Worm (Caenorhabditis elegans): ENCODE results near the gene slc-25A18.2.
A peak's percentile ranks its signal among the peaks of the same experiment; 100 is the strongest.

slc-25A18.2 gene

ce11 chrIV:7505866-7506488 is 31.1 kb downstream of the slc-25A18.2 start:
- TF ChIP-seq ama-1 (optimal IDR thresholded peaks at IDR 0.05) (peak; percentile 38), pat-9 (tag; optimal IDR thresholded peaks at IDR 0.05) (no peak), unc-3 (GFP tag; conservative IDR thresholded peaks at IDR 0.05) (no peak), unc-3 (tag; optimal IDR thresholded peaks at IDR 0.05) (no peak)

- no peak for TF ChIP-seq ceh-14 (tag; optimal IDR thresholded peaks at IDR 0.05)
- TF ChIP-seq ceh-2 (tag; optimal IDR thresholded peaks at IDR 0.05) = no peak
- no peak for TF ChIP-seq nfya-1 (tag; optimal IDR thresholded peaks at IDR 0.05)
- TF ChIP-seq nhr-11 (tag; optimal IDR thresholded peaks at IDR 0.05) = no peak
- TF ChIP-seq hlh-15 (tag; optimal IDR thresholded peaks at IDR 0.05) = no peak
- no peak for TF ChIP-seq K09A11.1 (tag; optimal IDR thresholded peaks at IDR 0.05; ENCODE audit: insufficient read depth)
- TF ChIP-seq C08G9.2 (tag; optimal IDR thresholded peaks at IDR 0.05) = no peak
- TF ChIP-seq hlh-30 (tag; optimal IDR thresholded peaks at IDR 0.05; ENCODE audit: insufficient read depth) = no peak
- TF ChIP-seq ref-2 (tag; optimal IDR thresholded peaks at IDR 0.05) = no peak
- TF ChIP-seq elt-4 (tag; optimal IDR thresholded peaks at IDR 0.05) = no peak
- no peak for TF ChIP-seq odd-2 (tag; optimal IDR thresholded peaks at IDR 0.05)
- TF ChIP-seq pha-2 (tag; optimal IDR thresholded peaks at IDR 0.05) = no peak
- no peak for TF ChIP-seq unc-86 (tag; optimal IDR thresholded peaks at IDR 0.05)
- TF ChIP-seq Y22D7AL.16 (tag; optimal IDR thresholded peaks at IDR 0.05) = no peak
- TF ChIP-seq K02D7.2 (tag; optimal IDR thresholded peaks at IDR 0.05) = no peak
- no peak for TF ChIP-seq T23F11.4 (GFP tag; optimal IDR thresholded peaks at IDR 0.05)
- TF ChIP-seq F13H6.1 (tag; optimal IDR thresholded peaks at IDR 0.05) = no peak
- no peak for TF ChIP-seq ceh-18 (tag; optimal IDR thresholded peaks at IDR 0.05)
- TF ChIP-seq tbx-2 (tag; optimal IDR thresholded peaks at IDR 0.05) = no peak
- TF ChIP-seq syd-9 (tag; optimal IDR thresholded peaks at IDR 0.05) = no peak
These were observed 31.9 kb downstream of the slc-25A18.2 start for ce11 chrIV:7506711-7507110.

DNA sequence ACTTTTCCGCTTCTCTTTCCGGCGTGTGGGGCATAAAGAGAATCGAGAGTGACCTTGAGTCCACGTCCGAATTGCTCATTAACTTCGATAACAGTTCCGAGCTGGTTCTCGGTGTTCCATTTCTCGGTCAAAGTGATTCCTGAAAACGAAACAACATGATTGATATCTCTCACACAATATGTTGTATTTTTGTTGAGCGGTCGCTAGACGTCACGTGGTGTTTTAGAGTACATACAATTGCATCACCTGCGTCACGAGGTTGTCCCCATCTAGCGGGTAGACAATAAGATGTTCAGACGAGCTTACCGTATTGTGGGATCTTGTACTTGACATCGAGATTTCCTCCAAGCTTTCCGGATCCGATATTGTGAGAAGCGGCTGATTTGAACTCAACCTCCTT is 32.5 kb downstream of the slc-25A18.2 start:
- TF ChIP-seq hlh-30 (tag; optimal IDR thresholded peaks at IDR 0.05; ENCODE audit: insufficient read depth) (peak; percentile 76), ceh-48 (tag; optimal IDR thresholded peaks at IDR 0.05) (no peak)

ce11 chrIV:7507841-7508509 is 33.1 kb downstream of the slc-25A18.2 start, which contains the start of the genes vdac-1 and R05G6.5:
vdac-1 (minus strand) TSS chrIV:7507891.
R05G6.5 (plus strand) TSS chrIV:7508367.
- TF ChIP-seq pat-9 (tag; optimal IDR thresholded peaks at IDR 0.05) = no peak
- TF ChIP-seq dve-1 (tag; optimal IDR thresholded peaks at IDR 0.05) = peak; percentile 45
- TF ChIP-seq nfya-1 (tag; optimal IDR thresholded peaks at IDR 0.05) = peak; percentile 32
- no peak for TF ChIP-seq elt-2 (tag; optimal IDR thresholded peaks at IDR 0.05)
- TF ChIP-seq ceh-18 (tag; optimal IDR thresholded peaks at IDR 0.05) = peak; percentile 31
- no peak for TF ChIP-seq hlh-8 (tag; optimal IDR thresholded peaks at IDR 0.05)
- peak; percentile 47 for TF ChIP-seq unc-42 (tag; optimal IDR thresholded peaks at IDR 0.05)

- TF ChIP-seq syd-9 (tag; optimal IDR thresholded peaks at IDR 0.05) (no peak), nhr-11 (tag; optimal IDR thresholded peaks at IDR 0.05) (no peak), ceh-34 (tag; optimal IDR thresholded peaks at IDR 0.05) (no peak), ceh-14 (tag; optimal IDR thresholded peaks at IDR 0.05) (no peak), ceh-2 (tag; optimal IDR thresholded peaks at IDR 0.05) (no peak), unc-55 (GFP tag; optimal IDR thresholded peaks at IDR 0.05) (no peak), madf-2 (tag; optimal IDR thresholded peaks at IDR 0.05) (no peak), che-1 (tag; optimal IDR thresholded peaks at IDR 0.05) (no peak), hlh-6 (tag; optimal IDR thresholded peaks at IDR 0.05) (no peak), hlh-30 (tag; optimal IDR thresholded peaks at IDR 0.05; ENCODE audit: insufficient read depth) (no peak), hlh-8 (tag; optimal IDR thresholded peaks at IDR 0.05) (no peak), pros-1 (tag; optimal IDR thresholded peaks at IDR 0.05) (no peak), hlh-13 (GFP tag; optimal IDR thresholded peaks at IDR 0.05) (no peak), fkh-10 (GFP tag; optimal IDR thresholded peaks at IDR 0.05) (no peak), tbx-7 (tag; optimal IDR thresholded peaks at IDR 0.05) (no peak), ceh-48 (tag; optimal IDR thresholded peaks at IDR 0.05) (no peak), odd-2 (tag; optimal IDR thresholded peaks at IDR 0.05) (no peak), eyg-1 (tag; optimal IDR thresholded peaks at IDR 0.05) (no peak), sox-2 (GFP tag; IDR thresholded peaks at IDR 0.05) (no peak)
These were observed 34.0 kb downstream of the slc-25A18.2 start for ce11 chrIV:7508850-7509249.
